Fruit fly (Drosophila melanogaster): ENCODE data around the gene ncd.

The ncd gene

dm6 chr3R:29782367-29782766 is 24.6 kb downstream of the ncd start (continued):
- no peak for TF ChIP-seq NfI (GFP tag; optimal IDR thresholded peaks at IDR 0.05)
- TF ChIP-seq Usf (GFP tag; optimal IDR thresholded peaks at IDR 0.05) = no peak
- no peak for TF ChIP-seq wor (GFP tag; IDR thresholded peaks at IDR 0.05)
- no peak for TF ChIP-seq CG7786 (GFP tag; optimal IDR thresholded peaks at IDR 0.05)
- TF ChIP-seq rib (GFP tag; IDR thresholded peaks at IDR 0.05) = peak; percentile 91
- no peak for TF ChIP-seq Lim3 (GFP tag; IDR thresholded peaks at IDR 0.05)
- no peak for TF ChIP-seq Ravus (GFP tag; IDR thresholded peaks at IDR 0.05)
- no peak for TF ChIP-seq aop (GFP tag; IDR thresholded peaks at IDR 0.05)
- TF ChIP-seq CG15011 (GFP tag; optimal IDR thresholded peaks at IDR 0.05) = no peak
- TF ChIP-seq CG32767 (GFP tag; IDR thresholded peaks at IDR 0.05) = no peak
- no peak for TF ChIP-seq CG10274 (GFP tag; optimal IDR thresholded peaks at IDR 0.05)
- TF ChIP-seq CG8281 (tag; optimal IDR thresholded peaks at IDR 0.05) = no peak
- peak; percentile 20 for TF ChIP-seq CG6854 (GFP tag; optimal IDR thresholded peaks at IDR 0.05)
- peak; percentile 44 for TF ChIP-seq CG6765 (GFP tag; optimal IDR thresholded peaks at IDR 0.05)
- TF ChIP-seq bsh (GFP tag; optimal IDR thresholded peaks at IDR 0.05) = peak in 1 of 2 experiments; percentile 26
- TF ChIP-seq HmgD (GFP tag; optimal IDR thresholded peaks at IDR 0.05) = no peak
- no peak for TF ChIP-seq CG6175 (GFP tag; IDR thresholded peaks at IDR 0.05)
- no peak for TF ChIP-seq Oaz (GFP tag; IDR thresholded peaks at IDR 0.05)
- no peak for TF ChIP-seq chif (GFP tag; optimal IDR thresholded peaks at IDR 0.05)
- no peak for TF ChIP-seq sim (GFP tag; IDR thresholded peaks at IDR 0.05)
- TF ChIP-seq Nf-YC (tag; optimal IDR thresholded peaks at IDR 0.05) = peak; percentile 42
- TF ChIP-seq CG2875 (GFP tag; optimal IDR thresholded peaks at IDR 0.05) = no peak
- TF ChIP-seq gcm2 (GFP tag; optimal IDR thresholded peaks at IDR 0.05) = no peak
- no peak for TF ChIP-seq tx (GFP tag; optimal IDR thresholded peaks at IDR 0.05)
- TF ChIP-seq CG14014 (GFP tag; IDR thresholded peaks at IDR 0.05) = no peak
- TF ChIP-seq Nf-YA (GFP tag; IDR thresholded peaks at IDR 0.05) = 0 out of 2 replicates have a peak, but pooled peaks have one; percentile 14
- TF ChIP-seq CG8359 (GFP tag; optimal IDR thresholded peaks at IDR 0.05; ENCODE audit: borderline replicate concordance) = no peak
- no peak for TF ChIP-seq pb (GFP tag; optimal IDR thresholded peaks at IDR 0.05)
- TF ChIP-seq Fer2 (tag; optimal IDR thresholded peaks at IDR 0.05) = no peak
- TF ChIP-seq chm (GFP tag; IDR thresholded peaks at IDR 0.05) = peak; percentile 71; the same call in 1 of the 2 replicates
- TF ChIP-seq CG6689 (GFP tag; IDR thresholded peaks at IDR 0.05) = 0 out of 2 replicates have a peak, but pooled peaks have one; percentile 7
- peak; percentile 45 for TF ChIP-seq Hmr (GFP tag; optimal IDR thresholded peaks at IDR 0.05)
- no peak for TF ChIP-seq CG2120 (GFP tag; optimal IDR thresholded peaks at IDR 0.05)
- no peak for TF ChIP-seq Kr (GFP tag; optimal IDR thresholded peaks at IDR 0.05)
- no peak for TF ChIP-seq fru (optimal IDR thresholded peaks at IDR 0.05)
- peak; percentile 40; the same call in 1 of the 4 replicates for TF ChIP-seq Dll (GFP tag; IDR thresholded peaks at IDR 0.05; ENCODE audit: partially characterized antibody)
- TF ChIP-seq CG2712 (tag; optimal IDR thresholded peaks at IDR 0.05) = no peak
- peak; percentile 57; the same call in 1 of the 2 replicates for TF ChIP-seq CG32532 (GFP tag; IDR thresholded peaks at IDR 0.05)
- TF ChIP-seq bab2 (GFP tag; optimal IDR thresholded peaks at IDR 0.05) = no peak
- peak; percentile 42 for TF ChIP-seq cg (GFP tag; optimal IDR thresholded peaks at IDR 0.05)
- TF ChIP-seq CG9876 (GFP tag; optimal IDR thresholded peaks at IDR 0.05) = no peak
- TF ChIP-seq CG42726 (GFP tag; IDR thresholded peaks at IDR 0.05; ENCODE audit: partially characterized antibody) = peak; percentile 81; the same call in 1 of the 2 replicates
- no peak for TF ChIP-seq Sry-δ (GFP tag; optimal IDR thresholded peaks at IDR 0.05)
- TF ChIP-seq CG11695 (GFP tag; IDR thresholded peaks at IDR 0.05) = no peak
- peak; percentile 10 for TF ChIP-seq gcm (GFP tag; optimal IDR thresholded peaks at IDR 0.05)
- TF ChIP-seq sima (GFP tag; optimal IDR thresholded peaks at IDR 0.05) = no peak
- no peak for TF ChIP-seq CG4730 (GFP tag; IDR thresholded peaks at IDR 0.05)
- no peak for TF ChIP-seq CG4424 (GFP tag; optimal IDR thresholded peaks at IDR 0.05)
- TF ChIP-seq HLH4C (GFP tag; IDR thresholded peaks at IDR 0.05; ENCODE audit: partially characterized antibody) = peak; percentile 28; the same call in 2 of the 3 replicates
- peak; percentile 34; the same call in 1 of the 2 replicates for TF ChIP-seq ranshi (GFP tag; IDR thresholded peaks at IDR 0.05)
- TF ChIP-seq exex (tag; optimal IDR thresholded peaks at IDR 0.05) = no peak
- TF ChIP-seq Xrp1 (GFP tag; IDR thresholded peaks at IDR 0.05) = no peak

Measured in whole organism, embryonic.